Fruit fly (Drosophila melanogaster) whole organism, prepupa: ENCODE results near the gene lilli.

Source experiments
- CG10631 ChIP-seq: fragments of 200-800 bp; sonication (Bioruptor generic); optimal IDR thresholded peaks from 2 replicates; lab custom pipeline; 2016; ENCODE audit warnings: missing biosample characterization, missing genetic modification characterization
- CG16779 ChIP-seq: fragments of 200-800 bp; sonication (Bioruptor generic); optimal IDR thresholded peaks from 3 replicates; lab custom pipeline; 2017; ENCODE audit warnings: missing biosample characterization, mild to moderate bottlenecking, missing genetic modification characterization
- CG7368 ChIP-seq: fragments of 200-800 bp; sonication (Bioruptor generic); optimal IDR thresholded peaks from 3 replicates; lab custom pipeline; 2016; ENCODE audit warnings: missing biosample characterization, missing genetic modification characterization

- TF ChIP-seq CG10631 (GFP tag; lab: Kevin White, UChicago): no peak
- TF ChIP-seq CG7368: no peak
- TF ChIP-seq CG16779: no peak
Measured at dm6 chr2L:2887760-2888600, 2.3 kb downstream of the lilli start.
